Worm (Caenorhabditis elegans): ENCODE measurements around the gene C01G5.3.

Gene C01G5.3

ce11 chrIV:6506424-6506823 lies 29.6 kb upstream of the C01G5.3 start, which contains the start of gene pqn-89:
Gene pqn-89, plus strand, starts transcription at chrIV:6506724.
- no peak for TF ChIP-seq attf-4 (tag; optimal IDR thresholded peaks at IDR 0.05)
- no peak for TF ChIP-seq lsy-2 (tag; optimal IDR thresholded peaks at IDR 0.05)
- no peak for TF ChIP-seq daf-16 (GFP tag; optimal IDR thresholded peaks at IDR 0.05)
- peak; percentile 81 for TF ChIP-seq daf-16 (tag; optimal IDR thresholded peaks at IDR 0.05)
- no peak for TF ChIP-seq mxl-3 (GFP tag; optimal IDR thresholded peaks at IDR 0.05)
- TF ChIP-seq spr-3 (GFP tag; optimal IDR thresholded peaks at IDR 0.05), result no peak

ce11 chrIV:6511767-6512166 lies 24.2 kb upstream of the C01G5.3 start:
- TF ChIP-seq ZK546.5 (tag; optimal IDR thresholded peaks at IDR 0.05), result no peak
- TF ChIP-seq set-16 (GFP tag; IDR thresholded peaks at IDR 0.05), result no peak
- no peak for TF ChIP-seq T26A8.4 (GFP tag; IDR thresholded peaks at IDR 0.05)
- TF ChIP-seq madf-9 (GFP tag; conservative IDR thresholded peaks at IDR 0.05), result no peak
- TF ChIP-seq ceh-44 (GFP tag; IDR thresholded peaks at IDR 0.05), result no peak
- TF ChIP-seq ZK337.2 (GFP tag; IDR thresholded peaks at IDR 0.05), result no peak
- TF ChIP-seq nhr-111 (GFP tag; optimal IDR thresholded peaks at IDR 0.05), result no peak
- no peak for TF ChIP-seq Y75B8A.6 (GFP tag; IDR thresholded peaks at IDR 0.05)
- TF ChIP-seq lin-38 (GFP tag; IDR thresholded peaks at IDR 0.05), result no peak
- no peak for TF ChIP-seq mes-2 (tag; optimal IDR thresholded peaks at IDR 0.05; ENCODE audit: poor library complexity, severe bottlenecking)
- no peak for TF ChIP-seq snpc-4 (tag; optimal IDR thresholded peaks at IDR 0.05)
- no peak for TF ChIP-seq attf-4 (tag; optimal IDR thresholded peaks at IDR 0.05)
- no peak for TF ChIP-seq mep-1 (tag; optimal IDR thresholded peaks at IDR 0.05)
- no peak for TF ChIP-seq lin-1 (GFP tag; IDR thresholded peaks at IDR 0.05)
- TF ChIP-seq dmd-6 (GFP tag; IDR thresholded peaks at IDR 0.05), result no peak
- TF ChIP-seq daf-16 (GFP tag; optimal IDR thresholded peaks at IDR 0.05), result no peak
- TF ChIP-seq daf-16 (tag; optimal IDR thresholded peaks at IDR 0.05), result no peak

ce11 chrIV:6514700-6515099 lies 21.3 kb upstream of the C01G5.3 start:
- TF ChIP-seq nhr-41 (GFP tag; IDR thresholded peaks at IDR 0.05) (no peak), nhr-102 (tag; optimal IDR thresholded peaks at IDR 0.05) (no peak), nhr-48 (tag; optimal IDR thresholded peaks at IDR 0.05) (peak; percentile 35), ZK337.2 (GFP tag; IDR thresholded peaks at IDR 0.05) (no peak), egl-43 (GFP tag; IDR thresholded peaks at IDR 0.05) (no peak), skn-1 (tag; optimal IDR thresholded peaks at IDR 0.05) (no peak), zip-2 (tag; optimal IDR thresholded peaks at IDR 0.05) (no peak), lsy-2 (tag; optimal IDR thresholded peaks at IDR 0.05) (peak in 1 of 2 experiments; percentile 66), lin-29 (GFP tag; IDR thresholded peaks at IDR 0.05) (no peak), lin-15B (tag; optimal IDR thresholded peaks at IDR 0.05) (no peak), T20F7.1 (GFP tag; optimal IDR thresholded peaks at IDR 0.05) (no peak), lin-38 (GFP tag; IDR thresholded peaks at IDR 0.05) (no peak), nhr-237 (tag; optimal IDR thresholded peaks at IDR 0.05) (no peak), mxl-3 (GFP tag; optimal IDR thresholded peaks at IDR 0.05) (no peak), hlh-11 (tag; optimal IDR thresholded peaks at IDR 0.05) (no peak), R02D3.7 (tag; optimal IDR thresholded peaks at IDR 0.05) (no peak), nhr-42 (GFP tag; IDR thresholded peaks at IDR 0.05) (no peak), egl-27 (tag; optimal IDR thresholded peaks at IDR 0.05) (no peak), nhr-11 (tag; optimal IDR thresholded peaks at IDR 0.05) (peak; percentile 69), sdz-12 (GFP tag; optimal IDR thresholded peaks at IDR 0.05) (no peak), nhr-77 (tag; optimal IDR thresholded peaks at IDR 0.05) (no peak), fkh-10 (GFP tag; optimal IDR thresholded peaks at IDR 0.05) (peak; percentile 32), mdt-29 (GFP tag; IDR thresholded peaks at IDR 0.05) (no peak), rbr-2 (tag; optimal IDR thresholded peaks at IDR 0.05) (peak; percentile 26), nhr-25 (tag; optimal IDR thresholded peaks at IDR 0.05; ENCODE audit: borderline replicate concordance, insufficient read depth) (no peak), arid-1 (GFP tag; conservative IDR thresholded peaks at IDR 0.05) (no peak), zfp-3 (GFP tag; conservative IDR thresholded peaks at IDR 0.05) (no peak), jun-1 (tag; optimal IDR thresholded peaks at IDR 0.05) (no peak), ztf-7 (tag; optimal IDR thresholded peaks at IDR 0.05) (no peak), madf-5 (GFP tag; IDR thresholded peaks at IDR 0.05) (no peak), fos-1 (tag; optimal IDR thresholded peaks at IDR 0.05) (no peak), mdl-1 (tag; optimal IDR thresholded peaks at IDR 0.05) (no peak), lin-1 (GFP tag; IDR thresholded peaks at IDR 0.05) (no peak), mxl-2 (GFP tag; conservative IDR thresholded peaks at IDR 0.05) (no peak)

Measured in whole organism, L4 larva.